Comparison of ENCODE assay signal across 4 fruit fly cellular contexts in the genomic region with DNA sequence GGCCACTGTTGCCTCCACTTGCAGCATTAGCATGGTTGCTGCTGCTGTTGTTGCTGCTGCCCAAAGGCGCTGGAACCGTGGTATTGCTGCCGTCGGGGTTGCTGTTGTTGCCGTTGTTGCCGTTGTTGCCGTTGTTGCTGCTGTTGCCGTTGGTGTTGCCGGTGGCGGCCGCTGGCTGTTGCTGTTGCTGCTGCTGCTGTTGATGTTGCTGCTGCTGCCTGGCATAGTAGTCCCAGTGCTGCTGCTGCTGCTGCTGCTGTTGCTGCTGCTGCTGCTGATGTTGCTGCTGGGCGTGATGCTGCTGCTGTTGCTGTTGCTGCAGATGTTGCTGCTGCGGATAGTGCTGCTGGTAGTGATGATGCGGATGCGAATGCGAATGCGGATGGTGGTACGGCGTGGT.
A peak's percentile ranks its signal among the peaks of the same experiment; 100 is the strongest.
TF ChIP-seq lines count a peak whose summit lies in the region.

No protein-coding gene starts in this region.

- TF ChIP-seq CTCF in whole organism, embryonic (GFP tag; optimal IDR thresholded peaks at IDR 0.05; lab: Kevin White, UChicago) = no peak

TF ChIP-seq in whole organism, embryonic, 481 proteins besides CTCF, POLR2A, EP300 and RAD21:
- TF ChIP-seq CG8478 (optimal IDR thresholded peaks at IDR 0.05; lab: Kevin White, UChicago) = peak; percentile 73
- no peak for TF ChIP-seq Elba2 (GFP tag; optimal IDR thresholded peaks at IDR 0.05; lab: Kevin White, UChicago)
- TF ChIP-seq CG12219 (GFP tag; optimal IDR thresholded peaks at IDR 0.05; lab: Kevin White, UChicago) = no peak
- TF ChIP-seq slbo (GFP tag; IDR thresholded peaks at IDR 0.05; lab: Robert Waterston, UW) = 0 out of 2 replicates have a peak, but pooled peaks have one; percentile 2
- TF ChIP-seq CG11504 (tag; optimal IDR thresholded peaks at IDR 0.05; lab: Kevin White, UChicago) = peak; percentile 54
- TF ChIP-seq Dfd (GFP tag; optimal IDR thresholded peaks at IDR 0.05; lab: Kevin White, UChicago) = peak in 1 of 2 experiments; percentile 86

TF ChIP-seq in whole organism, prepupa, 60 proteins besides CTCF, POLR2A, EP300 and RAD21:
- TF ChIP-seq CG3919 (GFP tag; optimal IDR thresholded peaks at IDR 0.05; lab: Kevin White, UChicago) = peak; percentile 39
- TF ChIP-seq eg (GFP tag; IDR thresholded peaks at IDR 0.05; lab: Robert Waterston, UW) = no peak

TF ChIP-seq in whole organism, pupa, 21 proteins besides CTCF, POLR2A, EP300 and RAD21:
- TF ChIP-seq CG10348 (GFP tag; IDR thresholded peaks at IDR 0.05; lab: Robert Waterston, UW) (0 out of 2 replicates have a peak, but pooled peaks have one; percentile 13), CG13204 (GFP tag; optimal IDR thresholded peaks at IDR 0.05; lab: Kevin White, UChicago) (no peak)
TF ChIP-seq in whole organism, pupa: peak in this region for 1.

TF ChIP-seq in whole organism, wandering third instar larva, 38 proteins besides CTCF, POLR2A, EP300 and RAD21:
- no peak for TF ChIP-seq usp (GFP tag; optimal IDR thresholded peaks at IDR 0.05; lab: Kevin White, UChicago)
- no peak for TF ChIP-seq Mio (GFP tag; optimal IDR thresholded peaks at IDR 0.05; lab: Kevin White, UChicago)
- no peak for TF ChIP-seq rgr (GFP tag; optimal IDR thresholded peaks at IDR 0.05; lab: Kevin White, UChicago)
- TF ChIP-seq fru (GFP tag; optimal IDR thresholded peaks at IDR 0.05; lab: Kevin White, UChicago) = no peak
- no peak for TF ChIP-seq Abd-B (GFP tag; optimal IDR thresholded peaks at IDR 0.05; lab: Kevin White, UChicago)
- TF ChIP-seq Hr83 (GFP tag; optimal IDR thresholded peaks at IDR 0.05; lab: Kevin White, UChicago; ENCODE audit: poor library complexity, severe bottlenecking) = no peak
- TF ChIP-seq foxo (GFP tag; optimal IDR thresholded peaks at IDR 0.05; lab: Kevin White, UChicago) = no peak
- peak; percentile 96 for TF ChIP-seq Dfd (GFP tag; optimal IDR thresholded peaks at IDR 0.05; lab: Kevin White, UChicago)
